Fruit fly (Drosophila melanogaster): ENCODE data around the gene fru.

- TF ChIP-seq pan (optimal IDR thresholded peaks at IDR 0.05): no peak
- no peak for TF ChIP-seq EcR (GFP tag; optimal IDR thresholded peaks at IDR 0.05)
Observed at dm6 chr3R:18490474-18490873, 54.9 kb downstream of the fru start.

Measured in whole organism.